Worm (Caenorhabditis elegans): ENCODE measurements around the gene cca-1.

DNA sequence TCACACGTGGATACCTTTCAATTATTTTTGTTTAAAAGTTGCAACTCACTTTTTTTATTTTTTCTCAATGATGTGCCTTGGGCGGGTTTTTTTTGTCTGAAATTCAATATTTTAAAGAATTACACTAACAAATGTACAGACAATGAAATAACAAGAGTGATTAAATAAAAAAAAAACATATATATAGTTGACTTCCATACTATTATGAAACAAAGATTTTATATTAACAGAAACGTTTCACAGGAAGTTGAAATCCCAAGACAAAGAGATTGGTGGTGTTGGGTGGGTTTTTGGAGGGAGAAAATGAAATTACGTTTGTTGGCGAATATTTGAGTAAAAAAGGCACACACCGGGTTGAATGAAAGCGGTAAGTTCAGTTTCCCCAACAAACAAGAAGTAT is at the start of gene cca-1:
- TF ChIP-seq egl-27 (tag; optimal IDR thresholded peaks at IDR 0.05) = no peak
- no peak for TF ChIP-seq nhr-67 (tag; optimal IDR thresholded peaks at IDR 0.05)
- TF ChIP-seq nhr-28 (tag; optimal IDR thresholded peaks at IDR 0.05) = no peak
- TF ChIP-seq sea-2 (GFP tag; optimal IDR thresholded peaks at IDR 0.05) = no peak
